Worm (Caenorhabditis elegans) whole organism, L4 larva: ENCODE results near the gene F49C12.6.

Experiments used
- R02D3.7 ChIP-seq: fragments of 150-350 bp; sonication (generic microtip); optimal IDR thresholded peaks from 3 replicates; lab custom pipeline; 2014; ENCODE audit warnings: missing biosample characterization, missing genetic modification characterization
- aha-1 ChIP-seq: fragments of 150-350 bp; peaks from one replicate; lab custom pipeline; 2014; ENCODE audit warnings: missing biosample characterization, missing genetic modification characterization
- ceh-32 ChIP-seq: sonication (generic microtip); optimal IDR thresholded peaks from 2 replicates; lab custom pipeline; 2016; ENCODE audit warnings: mild to moderate bottlenecking, missing genetic modification characterization, missing compliant biosample characterization; ENCODE audit not compliant: poor library complexity
- ceh-82 ChIP-seq: sonication (generic microtip); optimal IDR thresholded peaks from 2 replicates; lab custom pipeline; 2017; ENCODE audit warnings: missing biosample characterization, missing genetic modification characterization
- egl-27 ChIP-seq: sonication (generic microtip); optimal IDR thresholded peaks from 3 replicates; lab custom pipeline; 2017; ENCODE audit warnings: missing biosample characterization, missing genetic modification reagents, missing genetic modification characterization
- lin-15B ChIP-seq: fragments of 150-350 bp; sonication (generic microtip); optimal IDR thresholded peaks from 3 replicates; lab custom pipeline; 2014; ENCODE audit warnings: missing biosample characterization, missing genetic modification characterization
- lin-39 ChIP-seq: fragments of 150-350 bp; optimal IDR thresholded peaks from 2 replicates; lab custom pipeline; 2014; ENCODE audit warnings: missing biosample characterization, missing genetic modification reagents, missing genetic modification characterization
- mxl-3 ChIP-seq: fragments of 200-800 bp; sonication (Bioruptor generic); optimal IDR thresholded peaks from 2 replicates; lab custom pipeline; 2018; ENCODE audit warnings: mild to moderate bottlenecking, missing genetic modification characterization, missing compliant biosample characterization
- nhr-11 ChIP-seq: fragments of 150-350 bp; optimal IDR thresholded peaks from 2 replicates; lab custom pipeline; 2014; ENCODE audit warnings: missing biosample characterization, missing genetic modification characterization
- nhr-237 ChIP-seq: sonication (generic microtip); optimal IDR thresholded peaks from 2 replicates; lab custom pipeline; 2017; ENCODE audit warnings: missing biosample characterization, missing genetic modification characterization
- nhr-6 ChIP-seq: fragments of 150-350 bp; optimal IDR thresholded peaks from 2 replicates; lab custom pipeline; 2014; ENCODE audit warnings: missing biosample characterization, missing genetic modification characterization
- spr-3 ChIP-seq: fragments of 200-800 bp; sonication (Bioruptor generic); optimal IDR thresholded peaks from 2 replicates; lab custom pipeline; 2018; ENCODE audit warnings: mild to moderate bottlenecking, missing genetic modification characterization, missing compliant biosample characterization
- unc-39 ChIP-seq: sonication (generic microtip); optimal IDR thresholded peaks from 2 replicates; lab custom pipeline; 2017; ENCODE audit warnings: missing biosample characterization, missing genetic modification characterization
- ztf-11 ChIP-seq: fragments of 150-350 bp; optimal IDR thresholded peaks from 2 replicates; lab custom pipeline; 2014; ENCODE audit warnings: missing biosample characterization, missing genetic modification characterization

DNA sequence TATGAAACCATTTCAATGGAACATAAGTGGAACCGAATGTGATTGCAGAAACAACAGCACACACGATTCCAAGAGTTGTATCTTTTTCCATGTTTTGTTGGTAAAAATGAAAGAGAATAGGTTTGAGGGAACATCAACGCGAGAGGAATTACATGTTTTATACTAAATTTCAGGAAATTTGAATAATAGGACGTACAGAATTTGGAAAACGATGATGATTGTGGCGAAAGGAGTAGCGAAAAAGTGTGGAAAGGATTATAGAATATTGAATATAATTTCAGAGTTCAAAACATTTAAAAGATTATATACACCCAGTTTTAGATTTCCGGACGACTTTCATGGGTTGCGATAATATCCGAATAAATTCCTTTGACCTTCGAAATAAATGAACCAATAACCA, at the start of gene F49C12.6:
- TF ChIP-seq ceh-32 (no peak), unc-39 (tag; lab: Kevin White, UChicago) (no peak), R02D3.7 (tag; lab: Kevin White, UChicago) (no peak), lin-15B (tag; lab: Kevin White, UChicago) (no peak), ceh-82 (tag; lab: Kevin White, UChicago) (no peak), nhr-11 (no peak), ztf-11 (tag; lab: Kevin White, UChicago) (no peak), egl-27 (tag; lab: Kevin White, UChicago) (no peak), mxl-3 (GFP tag; lab: Kevin White, UChicago) (no peak), nhr-6 (tag; lab: Kevin White, UChicago) (no peak), lin-39 (no peak), aha-1 (tag; lab: Kevin White, UChicago) (no peak), nhr-237 (tag; lab: Kevin White, UChicago) (no peak), spr-3 (GFP tag; lab: Kevin White, UChicago) (no peak)
